Fruit fly (Drosophila melanogaster) whole organism, prepupa: Measurements from ENCODE around the gene CG1113.

Source experiments
- CG11762 ChIP-seq: fragments of 200-800 bp; sonication (Bioruptor generic); optimal IDR thresholded peaks from 3 replicates; lab custom pipeline; 2016; ENCODE audit warnings: missing biosample characterization, missing genetic modification characterization; ENCODE audit not compliant: insufficient read depth
- CG3032 ChIP-seq: fragments of 200-800 bp; optimal IDR thresholded peaks from 2 replicates; lab custom pipeline; 2019; ENCODE audit warnings: missing biosample characterization, mild to moderate bottlenecking, missing genetic modification characterization, moderate library complexity
- CG34406 ChIP-seq: fragments of 200-800 bp; sonication (Bioruptor generic); optimal IDR thresholded peaks from 3 replicates; lab custom pipeline; 2016; ENCODE audit warnings: missing biosample characterization, missing genetic modification characterization
- CG6163 ChIP-seq: fragments of 200-800 bp; sonication (Bioruptor generic); IDR thresholded peaks from 3 replicates; pipeline ENCODE4 v1.3.6; 2022; ENCODE audit warnings: missing biosample characterization, missing genetic modification characterization
- Ets21C ChIP-seq: fragments of 200-800 bp; sonication (Bioruptor generic); optimal IDR thresholded peaks from 3 replicates; lab custom pipeline; 2016; ENCODE audit warnings: missing biosample characterization, missing genetic modification characterization
- Met ChIP-seq: fragments of 200-800 bp; sonication (Bioruptor generic); optimal IDR thresholded peaks from 3 replicates; lab custom pipeline; 2016; ENCODE audit warnings: missing biosample characterization, missing genetic modification characterization
- Sox14 ChIP-seq: fragments of 200-800 bp; sonication (Bioruptor generic); optimal IDR thresholded peaks from 3 replicates; lab custom pipeline; 2016; ENCODE audit warnings: missing biosample characterization, missing genetic modification characterization
- acj6 ChIP-seq: fragments of 200-800 bp; sonication (Bioruptor generic); optimal IDR thresholded peaks from 3 replicates; lab custom pipeline; 2016; ENCODE audit warnings: missing biosample characterization, missing genetic modification characterization
- cyc ChIP-seq: fragments of 200-800 bp; sonication (Bioruptor generic); optimal IDR thresholded peaks from 3 replicates; lab custom pipeline; 2016; ENCODE audit warnings: missing biosample characterization, missing genetic modification characterization
- fd85E ChIP-seq: fragments of 200-800 bp; sonication (Bioruptor generic); optimal IDR thresholded peaks from 3 replicates; lab custom pipeline; 2016; ENCODE audit warnings: missing biosample characterization, missing genetic modification characterization
- fkh ChIP-seq: fragments of 200-800 bp; sonication (Bioruptor generic); optimal IDR thresholded peaks from 3 replicates; lab custom pipeline; 2017; ENCODE audit warnings: missing biosample characterization, mild to moderate bottlenecking, missing genetic modification characterization, moderate library complexity
- svp ChIP-seq: fragments of 200-800 bp; sonication (Bioruptor generic); peaks from one replicate; lab custom pipeline; 2016; ENCODE audit warnings: missing biosample characterization, missing genetic modification characterization
- vri ChIP-seq: fragments of 200-800 bp; sonication (Bioruptor generic); optimal IDR thresholded peaks from 3 replicates; lab custom pipeline; 2016; ENCODE audit warnings: missing biosample characterization, mild to moderate bottlenecking, missing genetic modification characterization

DNA sequence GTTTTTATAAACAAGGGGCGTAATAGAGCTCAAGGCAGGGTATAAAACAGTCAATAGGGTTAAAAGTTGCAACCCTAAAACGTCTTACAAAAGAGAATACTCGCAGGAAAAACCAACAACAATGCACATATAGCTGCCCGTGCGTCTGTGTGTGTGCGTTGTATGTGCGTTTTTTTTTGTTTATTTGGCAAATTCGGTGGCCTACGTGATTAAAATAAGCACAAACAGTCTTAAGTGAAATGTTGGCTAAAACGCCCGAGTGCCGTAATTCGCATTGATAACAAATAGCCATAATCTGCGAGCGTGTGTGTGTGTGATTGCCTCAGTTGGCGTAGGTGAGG, 4.2 kb downstream of the CG1113 start:
- TF ChIP-seq CG34406 (GFP tag; lab: Kevin White, UChicago) (no peak), CG3032 (no peak), fkh (no peak), svp (GFP tag; lab: Kevin White, UChicago) (no peak), CG11762 (GFP tag; lab: Kevin White, UChicago) (no peak), acj6 (no peak), Sox14 (GFP tag; lab: Kevin White, UChicago) (no peak), Ets21C (GFP tag; lab: Kevin White, UChicago) (no peak), cyc (no peak), fd85E (no peak), Met (GFP tag; lab: Kevin White, UChicago) (no peak), vri (peak; percentile 80), CG6163 (GFP tag; lab: Robert Waterston, UW) (no peak)
